Worm (Caenorhabditis elegans): ENCODE data around the gene F22B5.6.

F22B5.6 gene

ce11 chrII:8440792-8441191, 15.2 kb downstream of the F22B5.6 start (continued):
- TF ChIP-seq pha-4 (tag; optimal IDR thresholded peaks at IDR 0.05) = no peak
- TF ChIP-seq ama-1 (optimal IDR thresholded peaks at IDR 0.05) = peak; percentile 58
- no peak for TF ChIP-seq nfya-1 (tag; optimal IDR thresholded peaks at IDR 0.05; ENCODE audit: insufficient read depth)

DNA sequence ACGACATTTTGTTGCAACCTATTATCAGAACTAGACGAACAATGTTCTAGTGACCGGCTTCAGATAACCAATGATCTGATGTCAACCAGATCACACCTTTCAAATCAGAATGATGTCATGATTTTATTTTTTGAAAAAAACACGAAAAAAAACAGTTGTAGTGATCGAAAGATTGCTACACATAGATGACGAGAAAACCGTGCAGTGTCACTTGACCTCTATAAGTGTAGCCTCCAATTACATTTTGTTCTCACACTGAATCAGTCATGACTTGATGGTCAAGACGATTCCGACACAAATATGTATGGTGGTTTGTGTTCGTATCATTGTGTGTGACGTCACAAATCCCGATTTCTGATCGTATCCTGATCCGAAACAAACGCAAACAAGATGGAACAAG, 15.9 kb downstream of the F22B5.6 start:
- TF ChIP-seq nhr-12 (tag; optimal IDR thresholded peaks at IDR 0.05) (no peak), nhr-43 (tag; optimal IDR thresholded peaks at IDR 0.05; ENCODE audit: poor library complexity, severe bottlenecking) (peak; percentile 51), nhr-25 (tag; optimal IDR thresholded peaks at IDR 0.05) (peak; percentile 74), elt-3 (tag; optimal IDR thresholded peaks at IDR 0.05) (peak in 1 of 3 experiments; percentile 41), nhr-67 (tag; optimal IDR thresholded peaks at IDR 0.05) (no peak), nhr-23 (tag; optimal IDR thresholded peaks at IDR 0.05) (peak; percentile 50)

- TF ChIP-seq lin-15B (tag; optimal IDR thresholded peaks at IDR 0.05) (no peak), nhr-25 (tag; optimal IDR thresholded peaks at IDR 0.05) (peak; percentile 80), lin-39 (tag; optimal IDR thresholded peaks at IDR 0.05) (no peak), elt-2 (tag; optimal IDR thresholded peaks at IDR 0.05) (no peak), nhr-23 (tag; optimal IDR thresholded peaks at IDR 0.05) (peak; percentile 21), nhr-77 (tag; optimal IDR thresholded peaks at IDR 0.05) (no peak), fkh-10 (GFP tag; optimal IDR thresholded peaks at IDR 0.05) (no peak), nhr-67 (tag; optimal IDR thresholded peaks at IDR 0.05) (no peak), fos-1 (tag; optimal IDR thresholded peaks at IDR 0.05) (no peak), ama-1 (optimal IDR thresholded peaks at IDR 0.05) (no peak), egl-27 (tag; optimal IDR thresholded peaks at IDR 0.05) (no peak)
Measured at ce11 chrII:8438791-8439287, 17.2 kb downstream of the F22B5.6 start, which contains the start of gene lips-10. TSS of gene lips-10 (plus strand) at chrII:8439168.

ce11 chrII:8437035-8437434, 19.0 kb downstream of the F22B5.6 start, which contains the start of gene acp-3:
TSS of gene acp-3 (minus strand) at chrII:8437135.
- TF ChIP-seq lin-15B (tag; optimal IDR thresholded peaks at IDR 0.05) = no peak
- no peak for TF ChIP-seq nhr-237 (tag; optimal IDR thresholded peaks at IDR 0.05)
- TF ChIP-seq tbx-2 (tag; optimal IDR thresholded peaks at IDR 0.05) = no peak

ce11 chrII:8435005-8435404, 21.0 kb downstream of the F22B5.6 start, which contains the start of gene acp-4:
TSS of gene acp-4 (minus strand) at chrII:8435105.
- TF ChIP-seq hmg-11 (tag; optimal IDR thresholded peaks at IDR 0.05) = no peak
- TF ChIP-seq nhr-25 (tag; optimal IDR thresholded peaks at IDR 0.05) = no peak
- no peak for TF ChIP-seq ztf-4 (tag; optimal IDR thresholded peaks at IDR 0.05)
- TF ChIP-seq ceh-82 (tag; optimal IDR thresholded peaks at IDR 0.05) = no peak
- no peak for TF ChIP-seq tbx-2 (tag; optimal IDR thresholded peaks at IDR 0.05)
- no peak for TF ChIP-seq unc-39 (tag; optimal IDR thresholded peaks at IDR 0.05)
- no peak for TF ChIP-seq mdl-1 (tag; optimal IDR thresholded peaks at IDR 0.05)
- no peak for TF ChIP-seq skn-1 (tag; optimal IDR thresholded peaks at IDR 0.05)
- no peak for TF ChIP-seq pha-4 (tag; optimal IDR thresholded peaks at IDR 0.05)
- TF ChIP-seq R02D3.7 (tag; optimal IDR thresholded peaks at IDR 0.05) = no peak
- no peak for TF ChIP-seq egl-27 (tag; optimal IDR thresholded peaks at IDR 0.05)
- TF ChIP-seq lin-39 (tag; optimal IDR thresholded peaks at IDR 0.05) = no peak
- no peak for TF ChIP-seq aly-2 (tag; optimal IDR thresholded peaks at IDR 0.05)
- TF ChIP-seq mml-1 (tag; optimal IDR thresholded peaks at IDR 0.05) = no peak
- TF ChIP-seq fkh-2 (tag; optimal IDR thresholded peaks at IDR 0.05) = no peak
- no peak for TF ChIP-seq elt-3 (tag; optimal IDR thresholded peaks at IDR 0.05)
- no peak for TF ChIP-seq nfya-1 (tag; optimal IDR thresholded peaks at IDR 0.05; ENCODE audit: insufficient read depth)
- TF ChIP-seq egl-5 (tag; optimal IDR thresholded peaks at IDR 0.05) = no peak

DNA sequence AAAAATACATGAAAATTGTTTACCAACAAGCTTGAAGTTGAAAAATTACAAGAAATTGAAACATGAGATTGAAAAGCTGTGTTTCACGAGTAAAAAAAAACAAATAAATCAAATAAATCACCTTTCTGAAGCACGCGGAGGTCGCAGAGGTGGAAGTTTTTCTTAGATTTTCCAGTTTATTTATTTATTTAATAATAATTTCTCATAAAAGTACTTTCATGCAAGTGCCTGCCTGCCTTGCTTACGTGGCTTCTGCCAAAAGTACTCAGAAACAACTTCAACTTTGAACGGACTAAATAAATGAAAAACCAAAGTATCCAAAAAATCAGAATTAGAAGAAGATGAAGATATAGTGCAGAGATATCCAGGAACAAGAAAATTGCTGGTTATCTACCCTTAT, 24.0 kb downstream of the F22B5.6 start, which contains the start of gene acp-2:
Gene acp-2, minus strand, starts transcription at position 101 of the 400 bp plus-strand sequence.
- TF ChIP-seq nhr-67 (tag; optimal IDR thresholded peaks at IDR 0.05) = no peak
- no peak for TF ChIP-seq zag-1 (tag; optimal IDR thresholded peaks at IDR 0.05)
- no peak for TF ChIP-seq tbx-2 (tag; optimal IDR thresholded peaks at IDR 0.05)
- no peak for TF ChIP-seq elt-1 (tag; optimal IDR thresholded peaks at IDR 0.05)
